Worm (Caenorhabditis elegans) whole organism, young adult: Measurements from ENCODE around the gene srd-3.

ENCODE experiments used
- B0035.1 ChIP-seq: sonication (generic microtip); optimal IDR thresholded peaks from 2 replicates; lab custom pipeline; 2016; ENCODE audit warnings: missing genetic modification characterization, mild to moderate bottlenecking, missing compliant biosample characterization, missing genotype, missing genetic modification reagents
- B0336.3 ChIP-seq: fragments of 200-800 bp; sonication (Bioruptor generic); IDR thresholded peaks from 2 replicates; pipeline ENCODE4 v1.3.6; 2022; ENCODE audit warnings: missing genetic modification characterization, missing compliant biosample characterization
- F37B4.10 ChIP-seq: fragments of 200-800 bp; sonication (Bioruptor generic); IDR thresholded peaks from 2 replicates; pipeline ENCODE4 v1.3.6; 2022; ENCODE audit warnings: missing genetic modification characterization, missing compliant biosample characterization
- F57A8.1 ChIP-seq: fragments of 200-800 bp; sonication (Bioruptor generic); optimal IDR thresholded peaks from 2 replicates; lab custom pipeline; 2018; ENCODE audit warnings: mild to moderate bottlenecking, missing genetic modification characterization, moderate library complexity, missing compliant biosample characterization
- K11D2.4 ChIP-seq: fragments of 200-800 bp; sonication (Bioruptor generic); IDR thresholded peaks from 2 replicates; pipeline ENCODE4 v1.3.6; 2022; ENCODE audit warnings: missing genetic modification reagents, missing genetic modification characterization, missing compliant biosample characterization
- Y53F4B.3 ChIP-seq: fragments of 200-800 bp; sonication (Bioruptor generic); IDR thresholded peaks from 2 replicates; pipeline ENCODE4 v1.3.6; 2022; ENCODE audit warnings: missing genetic modification reagents, missing genetic modification characterization, missing compliant biosample characterization
- Y95B8A.8 ChIP-seq: fragments of 200-800 bp; sonication (Bioruptor generic); IDR thresholded peaks from 2 replicates; pipeline ENCODE4 v1.3.6; 2022; ENCODE audit warnings: missing genetic modification reagents, missing genetic modification characterization, missing compliant biosample characterization
- ZK185.1 ChIP-seq: sonication (generic microtip); optimal IDR thresholded peaks from 2 replicates; lab custom pipeline; 2016; ENCODE audit warnings: mild to moderate bottlenecking, missing genetic modification characterization, missing compliant biosample characterization; ENCODE audit not compliant: poor library complexity, severe bottlenecking
- akir-1 ChIP-seq: fragments of 200-800 bp; sonication (Bioruptor generic); optimal IDR thresholded peaks from 2 replicates; lab custom pipeline; 2018; ENCODE audit warnings: mild to moderate bottlenecking, missing genetic modification characterization, moderate library complexity, missing compliant biosample characterization
- atf-7 ChIP-seq: sonication (generic microtip); optimal IDR thresholded peaks from 2 replicates; lab custom pipeline; 2017; ENCODE audit warnings: mild to moderate bottlenecking, missing genetic modification characterization, missing compliant biosample characterization
- athp-1 ChIP-seq: sonication (generic microtip); optimal IDR thresholded peaks from 2 replicates; lab custom pipeline; 2017; ENCODE audit warnings: mild to moderate bottlenecking, missing genetic modification characterization, missing compliant biosample characterization
- attf-6 ChIP-seq: fragments of 200-800 bp; sonication (Bioruptor generic); IDR thresholded peaks from 2 replicates; pipeline ENCODE4 v1.3.6; 2022; ENCODE audit warnings: missing genetic modification reagents, missing genetic modification characterization, missing compliant biosample characterization
- bed-2 ChIP-seq: fragments of 200-800 bp; sonication (Bioruptor generic); IDR thresholded peaks from 2 replicates; pipeline ENCODE4 v1.3.6; 2022; ENCODE audit warnings: missing genetic modification reagents, missing genetic modification characterization, missing compliant biosample characterization
- ceh-100 ChIP-seq: fragments of 200-800 bp; sonication (Bioruptor generic); IDR thresholded peaks from 2 replicates; pipeline ENCODE4 v1.3.6; 2022; ENCODE audit warnings: missing genetic modification reagents, missing genetic modification characterization, missing compliant biosample characterization
- chd-7 ChIP-seq: sonication (generic microtip); optimal IDR thresholded peaks from 2 replicates; lab custom pipeline; 2016; ENCODE audit warnings: mild to moderate bottlenecking, missing genetic modification characterization, moderate library complexity, missing compliant biosample characterization
- dox-1 ChIP-seq: fragments of 200-800 bp; sonication (Bioruptor generic); IDR thresholded peaks from 2 replicates; pipeline ENCODE4 v1.3.6; 2022; ENCODE audit warnings: missing genetic modification reagents, missing genetic modification characterization, missing compliant biosample characterization
- dpff-1 ChIP-seq: sonication (generic microtip); optimal IDR thresholded peaks from 2 replicates; lab custom pipeline; 2017; ENCODE audit warnings: mild to moderate bottlenecking, missing genetic modification characterization, missing compliant biosample characterization
- him-1 ChIP-seq: sonication (generic microtip); optimal IDR thresholded peaks from 2 replicates; lab custom pipeline; 2016; ENCODE audit warnings: missing genotype, missing genetic modification reagents, missing genetic modification characterization, missing compliant biosample characterization
- hlh-26 ChIP-seq: fragments of 200-800 bp; sonication (Bioruptor generic); conservative IDR thresholded peaks from 2 replicates; pipeline ENCODE4 v1.3.6; 2022; ENCODE audit warnings: missing genetic modification reagents, missing genetic modification characterization, missing compliant biosample characterization
- lag-1 ChIP-seq: fragments of 200-800 bp; sonication (Bioruptor generic); IDR thresholded peaks from 2 replicates; pipeline ENCODE4 v1.3.6; 2022; ENCODE audit warnings: missing genetic modification reagents, missing genetic modification characterization, missing compliant biosample characterization
- let-607 ChIP-seq, 2 experiments: fragments of 200-800 bp in 1 of 2; sonication (Bioruptor generic) in 1 of 2; sonication (generic microtip) in 1 of 2; optimal IDR thresholded peaks; 2 replicates each; lab custom pipeline; 2016 to 2018; ENCODE audit warnings: mild to moderate bottlenecking in 2 of 2, missing compliant biosample characterization in 2 of 2, missing genetic modification characterization in 2 of 2, moderate library complexity in 2 of 2, missing genotype in 1 of 2
- lin-54 ChIP-seq: fragments of 200-800 bp; sonication (Bioruptor generic); optimal IDR thresholded peaks from 2 replicates; lab custom pipeline; 2018; ENCODE audit warnings: mild to moderate bottlenecking, missing genetic modification characterization, missing compliant biosample characterization
- lsl-1 ChIP-seq: fragments of 200-800 bp; sonication (Bioruptor generic); optimal IDR thresholded peaks from 2 replicates; lab custom pipeline; 2018; ENCODE audit warnings: mild to moderate bottlenecking, missing genetic modification characterization, moderate library complexity, missing compliant biosample characterization
- madf-10 ChIP-seq: sonication (generic microtip); optimal IDR thresholded peaks from 2 replicates; lab custom pipeline; 2016; ENCODE audit warnings: mild to moderate bottlenecking, missing genetic modification characterization, missing compliant biosample characterization
- madf-6 ChIP-seq: fragments of 200-800 bp; sonication (Bioruptor generic); IDR thresholded peaks from 2 replicates; pipeline ENCODE4 v1.3.6; 2022; ENCODE audit warnings: missing genetic modification reagents, missing genetic modification characterization, missing compliant biosample characterization
- madf-8 ChIP-seq: fragments of 200-800 bp; sonication (Bioruptor generic); conservative IDR thresholded peaks from 2 replicates; pipeline ENCODE4 v1.3.6; 2022; ENCODE audit warnings: missing genetic modification reagents, missing genetic modification characterization, missing compliant biosample characterization
- mel-28 ChIP-seq: sonication (generic microtip); optimal IDR thresholded peaks from 2 replicates; lab custom pipeline; 2016; ENCODE audit warnings: borderline replicate concordance, mild to moderate bottlenecking, missing genetic modification characterization, missing compliant biosample characterization
- mxl-1 ChIP-seq: sonication (generic microtip); optimal IDR thresholded peaks from 2 replicates; lab custom pipeline; 2016; ENCODE audit warnings: missing genetic modification characterization, missing compliant biosample characterization
- nfya-2 ChIP-seq: fragments of 200-800 bp; sonication (Bioruptor generic); IDR thresholded peaks from 2 replicates; pipeline ENCODE4 v1.3.6; 2022; ENCODE audit warnings: missing genetic modification reagents, missing genetic modification characterization, missing compliant biosample characterization
- nhr-80 ChIP-seq: sonication (generic microtip); optimal IDR thresholded peaks from 2 replicates; lab custom pipeline; 2016; ENCODE audit warnings: missing genetic modification characterization, missing compliant biosample characterization
- pha-4 ChIP-seq: fragments of 150-350 bp; sonication (generic microtip); optimal IDR thresholded peaks from 2 replicates; lab custom pipeline; 2014; ENCODE audit warnings: missing biosample characterization, missing genetic modification reagents, missing genetic modification characterization
- sea-2 ChIP-seq: fragments of 200-800 bp; sonication (Bioruptor generic); IDR thresholded peaks from 2 replicates; pipeline ENCODE4 v1.3.6; 2022; ENCODE audit warnings: missing genetic modification characterization, missing compliant biosample characterization
- snpc-1.1 ChIP-seq: sonication (generic microtip); optimal IDR thresholded peaks from 2 replicates; lab custom pipeline; 2017; ENCODE audit warnings: missing genetic modification characterization, mild to moderate bottlenecking, missing compliant biosample characterization, antibody characterized with exemption, moderate library complexity, missing genotype, missing genetic modification reagents; ENCODE audit not compliant: insufficient read depth
- unc-130 ChIP-seq: sonication (generic microtip); optimal IDR thresholded peaks from 2 replicates; lab custom pipeline; 2016; ENCODE audit warnings: missing genetic modification reagents, missing genetic modification characterization, missing compliant biosample characterization
- zfh-2 ChIP-seq: fragments of 200-800 bp; sonication (Bioruptor generic); conservative IDR thresholded peaks from 2 replicates; pipeline ENCODE4 v1.3.6; 2022; ENCODE audit warnings: missing genetic modification reagents, missing genetic modification characterization, missing compliant biosample characterization
- ztf-18 ChIP-seq: sonication (generic microtip); optimal IDR thresholded peaks from 2 replicates; lab custom pipeline; 2016; ENCODE audit warnings: missing genotype, mild to moderate bottlenecking, missing genetic modification characterization, missing compliant biosample characterization
- ztf-25 ChIP-seq: fragments of 200-800 bp; sonication (Bioruptor generic); IDR thresholded peaks from 2 replicates; pipeline ENCODE4 v1.3.6; 2022; ENCODE audit warnings: missing genetic modification reagents, missing genetic modification characterization, missing compliant biosample characterization

The srd-3 gene

ce11 chrII:155904-156303 is 27.1 kb upstream of the srd-3 start, which contains the start of gene mrpl-28 (continued):
- TF ChIP-seq him-1 = peak; percentile 12
- TF ChIP-seq K11D2.4 (GFP tag; lab: Robert Waterston, UW) = peak; percentile 79
- peak; percentile 52; the same call in 1 of the 2 replicates for TF ChIP-seq B0336.3
- TF ChIP-seq sea-2 = no peak
- no peak for TF ChIP-seq mxl-1
- TF ChIP-seq lin-54 (GFP tag; lab: Kevin White, UChicago) = peak; percentile 87
- 0 out of 2 replicates have a peak, but pooled peaks have one; percentile 61 for TF ChIP-seq Y95B8A.8
- peak; percentile 28 for TF ChIP-seq ztf-18
- TF ChIP-seq ZK185.1 (tag; lab: Kevin White, UChicago) = peak; percentile 41
- no peak for TF ChIP-seq attf-6 (GFP tag; lab: Robert Waterston, UW)
- TF ChIP-seq let-607 (tag; optimal IDR thresholded peaks at IDR 0.05; lab: Kevin White, UChicago) = peak in 1 of 2 experiments; percentile 50
- TF ChIP-seq akir-1 (GFP tag; lab: Kevin White, UChicago) = no peak
- no peak for TF ChIP-seq F57A8.1 (GFP tag; lab: Kevin White, UChicago)
- TF ChIP-seq chd-7 (tag; lab: Kevin White, UChicago) = peak; percentile 46
- TF ChIP-seq madf-10 (tag; lab: Kevin White, UChicago) = peak; percentile 50

ce11 chrII:152283-152682 is 23.5 kb upstream of the srd-3 start, which contains the start of gene T25D3.3:
TSS of gene T25D3.3 (plus strand) at chrII:152583.
- TF ChIP-seq Y53F4B.3 (GFP tag; lab: Robert Waterston, UW) (no peak), nfya-2 (GFP tag; lab: Robert Waterston, UW) (no peak), madf-6 (no peak), madf-8 (GFP tag; lab: Robert Waterston, UW) (no peak), athp-1 (tag; lab: Kevin White, UChicago) (no peak), hlh-26 (GFP tag; lab: Robert Waterston, UW) (no peak), F37B4.10 (GFP tag; lab: Robert Waterston, UW) (no peak)

- TF ChIP-seq zfh-2 (no peak), dpff-1 (no peak), atf-7 (tag; lab: Kevin White, UChicago) (no peak)
Observed at ce11 chrII:151495-151894, 22.7 kb upstream of the srd-3 start.

- TF ChIP-seq madf-10 (tag; lab: Kevin White, UChicago) = no peak
- TF ChIP-seq ceh-100 (GFP tag; lab: Robert Waterston, UW) = peak; percentile 67
Observed at ce11 chrII:146933-147332, 18.1 kb upstream of the srd-3 start, which contains the start of gene T25D3.4. TSS of gene T25D3.4 (plus strand) at chrII:147233.

ce11 chrII:135166-135565 is 6.3 kb upstream of the srd-3 start, which contains the start of gene K10B4.1:
TSS of gene K10B4.1 (plus strand) at chrII:135466.
- TF ChIP-seq mel-28 (tag; lab: Kevin White, UChicago) (no peak), B0035.1 (tag; lab: Kevin White, UChicago) (no peak), K11D2.4 (GFP tag; lab: Robert Waterston, UW) (no peak), chd-7 (tag; lab: Kevin White, UChicago) (no peak), dox-1 (GFP tag; lab: Robert Waterston, UW) (no peak), him-1 (no peak), nhr-80 (tag; lab: Kevin White, UChicago) (no peak), bed-2 (no peak), lsl-1 (GFP tag; lab: Kevin White, UChicago) (no peak), lag-1 (no peak), F37B4.10 (GFP tag; lab: Robert Waterston, UW) (no peak), pha-4 (tag; lab: Kevin White, UChicago) (no peak), sea-2 (no peak), unc-130 (GFP tag; lab: Kevin White, UChicago) (no peak), snpc-1.1 (tag; lab: Kevin White, UChicago) (no peak), ztf-25 (no peak)
- TF ChIP-seq, all 124 proteins: peak for 0
